Worm (Caenorhabditis elegans): ENCODE data around the gene set-2.

The set-2 gene

DNA sequence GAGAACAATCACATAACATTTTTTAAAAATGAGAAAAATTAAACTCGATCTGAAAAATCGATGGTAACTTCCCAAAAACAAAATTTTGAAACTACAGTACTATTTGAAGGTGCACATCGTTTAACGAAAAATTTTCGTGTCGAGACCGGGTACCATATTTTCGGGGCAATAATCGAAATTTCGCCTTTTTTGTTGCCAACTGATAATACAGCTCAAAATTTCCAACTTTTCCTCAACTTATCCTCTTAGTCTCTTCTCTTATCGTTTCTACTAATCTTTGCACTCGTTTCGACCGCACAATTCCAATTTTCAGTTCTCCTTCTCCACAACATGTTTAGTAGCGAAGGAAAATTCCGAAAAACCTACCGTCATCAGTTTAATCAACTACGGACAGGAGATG is 23.1 kb downstream of the set-2 start, which contains the start of gene rom-1:
TSS of gene rom-1 (plus strand) at position 301 of the 400 bp plus-strand sequence.
- TF ChIP-seq lin-39 (tag; optimal IDR thresholded peaks at IDR 0.05), result no peak
- no peak for TF ChIP-seq mab-9 (GFP tag; IDR thresholded peaks at IDR 0.05)
- TF ChIP-seq ztf-4 (tag; optimal IDR thresholded peaks at IDR 0.05), result no peak
- no peak for TF ChIP-seq jun-1 (tag; optimal IDR thresholded peaks at IDR 0.05)
- TF ChIP-seq aha-1 (tag; optimal IDR thresholded peaks at IDR 0.05), result no peak
- no peak for TF ChIP-seq hpl-2 (GFP tag; optimal IDR thresholded peaks at IDR 0.05)
- no peak for TF ChIP-seq isw-1 (GFP tag; IDR thresholded peaks at IDR 0.05)

ce11 chrIII:4906365-4906764 is 23.6 kb downstream of the set-2 start:
- no peak for TF ChIP-seq aha-1 (tag; optimal IDR thresholded peaks at IDR 0.05)
- no peak for TF ChIP-seq fkh-10 (GFP tag; optimal IDR thresholded peaks at IDR 0.05)
- no peak for TF ChIP-seq pqm-1 (tag; optimal IDR thresholded peaks at IDR 0.05)
- peak in 1 of 6 experiments; percentile 51 for TF ChIP-seq elt-3 (tag; optimal IDR thresholded peaks at IDR 0.05)
- no peak for TF ChIP-seq lin-35 (GFP tag; optimal IDR thresholded peaks at IDR 0.05)
- peak; percentile 63 for TF ChIP-seq blmp-1 (tag; optimal IDR thresholded peaks at IDR 0.05)
- no peak for TF ChIP-seq F16B12.6 (tag; optimal IDR thresholded peaks at IDR 0.05)
- no peak for TF ChIP-seq lin-39 (tag; optimal IDR thresholded peaks at IDR 0.05)
- no peak for TF ChIP-seq nhr-12 (tag; optimal IDR thresholded peaks at IDR 0.05)
- peak; percentile 8 for TF ChIP-seq nhr-85 (tag)
- TF ChIP-seq ama-1 (optimal IDR thresholded peaks at IDR 0.05), result no peak
- no peak for TF ChIP-seq nhr-47 (tag; optimal IDR thresholded peaks at IDR 0.05)
- TF ChIP-seq fos-1 (tag; optimal IDR thresholded peaks at IDR 0.05), result no peak
- peak; percentile 32 for TF ChIP-seq elt-2 (tag; optimal IDR thresholded peaks at IDR 0.05)
- no peak for TF ChIP-seq nhr-20 (tag; optimal IDR thresholded peaks at IDR 0.05)
- no peak for TF ChIP-seq vab-15 (tag; optimal IDR thresholded peaks at IDR 0.05)
- TF ChIP-seq lin-14 (GFP tag; optimal IDR thresholded peaks at IDR 0.05), result peak; percentile 16
- no peak for TF ChIP-seq fkh-4 (tag; optimal IDR thresholded peaks at IDR 0.05; ENCODE audit: borderline replicate concordance)
- TF ChIP-seq nhr-76 (tag; optimal IDR thresholded peaks at IDR 0.05), result no peak
- TF ChIP-seq pag-3 (tag; optimal IDR thresholded peaks at IDR 0.05; ENCODE audit: borderline replicate concordance, insufficient read depth), result no peak
- no peak for TF ChIP-seq mep-1 (tag; optimal IDR thresholded peaks at IDR 0.05)
- TF ChIP-seq ceh-82 (tag; optimal IDR thresholded peaks at IDR 0.05), result no peak
- TF ChIP-seq tbx-2 (tag; optimal IDR thresholded peaks at IDR 0.05), result no peak

DNA sequence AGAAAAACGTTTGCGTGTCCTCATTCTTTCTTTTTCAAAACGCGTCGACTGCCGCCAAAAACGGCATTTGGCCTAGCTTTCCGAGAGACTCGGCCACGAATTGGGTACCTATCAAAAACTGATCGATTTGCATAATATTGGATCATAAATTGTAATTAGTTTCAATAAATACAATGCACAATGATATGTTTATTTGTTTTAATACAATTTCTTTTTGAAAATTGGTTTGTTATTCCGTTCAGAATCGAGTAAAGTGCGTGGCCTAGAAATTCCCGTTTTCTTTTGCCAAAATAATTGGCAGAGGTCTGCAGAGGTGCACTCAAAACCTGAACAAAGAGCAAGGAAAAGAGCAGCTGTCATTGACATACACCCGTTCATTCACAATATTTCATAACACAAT is 24.6 kb downstream of the set-2 start, which contains the start of gene F26F4.8:
TSS of gene F26F4.8 (minus strand) at position 69 of the 400 bp plus-strand sequence.
- TF ChIP-seq efl-1 (optimal IDR thresholded peaks at IDR 0.05) (peak; percentile 61 to 76), efl-1 (GFP tag; optimal IDR thresholded peaks at IDR 0.05 in 1 of 2) (peak; percentile 84 to 98), nhr-47 (tag; optimal IDR thresholded peaks at IDR 0.05) (peak; percentile 66), sptf-1 (tag; optimal IDR thresholded peaks at IDR 0.05) (no peak), fkh-10 (GFP tag; optimal IDR thresholded peaks at IDR 0.05) (no peak), ets-5 (GFP tag; IDR thresholded peaks at IDR 0.05) (no peak), ztf-11 (tag; optimal IDR thresholded peaks at IDR 0.05) (peak in 1 of 2 experiments; percentile 68), nhr-77 (tag; optimal IDR thresholded peaks at IDR 0.05) (no peak), jun-1 (tag; optimal IDR thresholded peaks at IDR 0.05) (no peak), sox-4 (tag; optimal IDR thresholded peaks at IDR 0.05) (peak; percentile 46), nhr-76 (tag; optimal IDR thresholded peaks at IDR 0.05) (no peak), nhr-20 (tag; optimal IDR thresholded peaks at IDR 0.05) (peak; percentile 46), snu-23 (GFP tag; optimal IDR thresholded peaks at IDR 0.05) (peak; percentile 26), pax-3 (tag; optimal IDR thresholded peaks at IDR 0.05) (peak; percentile 69), unc-62 (GFP tag; optimal IDR thresholded peaks at IDR 0.05) (no peak), pag-3 (tag; optimal IDR thresholded peaks at IDR 0.05; ENCODE audit: borderline replicate concordance, insufficient read depth) (peak; percentile 73), nhr-28 (tag; optimal IDR thresholded peaks at IDR 0.05) (no peak), nhr-237 (tag; optimal IDR thresholded peaks at IDR 0.05) (no peak), ceh-8 (GFP tag; optimal IDR thresholded peaks at IDR 0.05) (no peak), ceh-88 (GFP tag; IDR thresholded peaks at IDR 0.05) (no peak), nhr-90 (tag; optimal IDR thresholded peaks at IDR 0.05; ENCODE audit: poor library complexity) (peak; percentile 63), zag-1 (tag; optimal IDR thresholded peaks at IDR 0.05) (no peak), Y116A8C.19 (tag; optimal IDR thresholded peaks at IDR 0.05; ENCODE audit: borderline replicate concordance) (peak; percentile 5), grh-1 (GFP tag; IDR thresholded peaks at IDR 0.05) (no peak), C16A3.4 (tag; optimal IDR thresholded peaks at IDR 0.05) (no peak), egl-27 (tag; optimal IDR thresholded peaks at IDR 0.05) (no peak), egl-13 (tag; optimal IDR thresholded peaks at IDR 0.05) (peak; percentile 61), mep-1 (tag; optimal IDR thresholded peaks at IDR 0.05) (peak; percentile 39), snpc-4 (tag; optimal IDR thresholded peaks at IDR 0.05) (peak; percentile 16), fkh-8 (tag; optimal IDR thresholded peaks at IDR 0.05) (peak; percentile 57)

Measured in whole organism, L1 larva.